Fruit fly (Drosophila melanogaster) whole organism, embryonic: ENCODE data around the gene Or67a.

ENCODE experiments used
- Bdp1 ChIP-seq: fragments of 200-800 bp; sonication (Bioruptor generic); optimal IDR thresholded peaks from 3 replicates; lab custom pipeline; 2016; ENCODE audit warnings: missing biosample characterization, missing genetic modification characterization
- CG14014 ChIP-seq: fragments of 200-800 bp; sonication (Bioruptor generic); IDR thresholded peaks from 2 replicates; pipeline ENCODE4 v1.3.6; 2022; ENCODE audit warnings: missing biosample characterization, missing genetic modification characterization
- CG32532 ChIP-seq: fragments of 200-800 bp; sonication (Bioruptor generic); IDR thresholded peaks from 2 replicates; pipeline ENCODE4 v1.3.6; 2022; ENCODE audit warnings: missing biosample characterization, missing genetic modification characterization
- CG9876 ChIP-seq: fragments of 200-800 bp; sonication (Bioruptor generic); optimal IDR thresholded peaks from 2 replicates; lab custom pipeline; 2016; ENCODE audit warnings: missing biosample characterization, missing genetic modification characterization
- Vsx1 ChIP-seq: fragments of 200-800 bp; sonication (Bioruptor generic); optimal IDR thresholded peaks from 2 replicates; lab custom pipeline; 2017; ENCODE audit warnings: missing biosample characterization, mild to moderate bottlenecking, missing genetic modification characterization, missing genetic modification reagents
- cas ChIP-seq: fragments of 200-800 bp; sonication (Bioruptor generic); IDR thresholded peaks from 2 replicates; pipeline ENCODE4 v1.3.6; 2022; ENCODE audit warnings: missing biosample characterization, missing genetic modification characterization
- en ChIP-seq: fragments of 200-800 bp; sonication (Bioruptor generic); optimal IDR thresholded peaks from 2 replicates; lab custom pipeline; 2016; ENCODE audit warnings: missing biosample characterization, missing genetic modification characterization
- esg ChIP-seq: fragments of 200-800 bp; sonication (Bioruptor generic); conservative IDR thresholded peaks from 2 replicates; pipeline ENCODE4 v1.3.6; 2022; ENCODE audit warnings: missing biosample characterization, missing genetic modification characterization
- gt ChIP-seq: fragments of 200-800 bp; sonication (Bioruptor generic); IDR thresholded peaks from 2 replicates; pipeline ENCODE4 v1.3.6; 2022; ENCODE audit warnings: missing biosample characterization, missing genetic modification characterization
- mam ChIP-seq: fragments of 200-800 bp; sonication (Bioruptor generic); optimal IDR thresholded peaks from 3 replicates; lab custom pipeline; 2016; ENCODE audit warnings: missing biosample characterization, missing genetic modification characterization

DNA sequence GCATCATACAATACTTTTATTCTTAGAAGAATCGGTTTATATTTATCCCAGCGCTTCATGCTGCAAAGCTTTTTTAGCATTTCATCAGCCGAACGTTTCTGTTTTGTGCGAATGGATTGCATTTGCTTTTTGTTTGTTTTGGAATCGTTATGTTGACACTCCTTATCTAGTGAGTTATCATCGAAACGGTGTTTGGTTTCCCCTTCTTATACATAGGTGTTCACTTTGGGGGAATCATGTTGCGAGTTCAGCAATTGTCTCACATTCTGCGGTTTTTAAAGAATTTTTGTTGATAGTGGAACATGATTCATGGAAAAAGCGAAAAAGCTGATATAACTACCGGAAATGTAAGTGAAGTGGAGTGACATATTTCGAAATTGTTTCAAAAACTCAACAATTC lies 26.6 kb upstream of the Or67a start:
- TF ChIP-seq CG14014 (GFP tag; lab: Robert Waterston, UW) (no peak), gt (GFP tag; lab: Robert Waterston, UW) (no peak), cas (GFP tag; lab: Robert Waterston, UW) (no peak), Bdp1 (GFP tag; lab: Kevin White, UChicago) (no peak), en (GFP tag; lab: Kevin White, UChicago) (no peak), Vsx1 (GFP tag; lab: Kevin White, UChicago) (no peak), esg (GFP tag; lab: Robert Waterston, UW) (no peak), CG32532 (no peak), mam (GFP tag; lab: Kevin White, UChicago) (no peak), CG9876 (no peak)
